Fruit fly (Drosophila melanogaster) whole organism, embryonic: ENCODE data around the gene CG31675.
A peak's percentile ranks its signal among the peaks of the same experiment; 100 is the strongest.

Experiments
- ATbp ChIP-seq: fragments of 200-800 bp; sonication (Bioruptor generic); optimal IDR thresholded peaks from 2 replicates; lab custom pipeline; 2017; ENCODE audit warnings: missing biosample characterization, mild to moderate bottlenecking, missing genetic modification characterization, missing genetic modification reagents
- Aef1 ChIP-seq: fragments of 200-800 bp; sonication (Bioruptor generic); IDR thresholded peaks from 3 replicates; pipeline ENCODE4 v1.3.6; 2022; ENCODE audit warnings: missing biosample characterization, missing genetic modification characterization
- Atf3 ChIP-seq: fragments of 200-800 bp; sonication (Bioruptor generic); optimal IDR thresholded peaks from 3 replicates; lab custom pipeline; 2016; ENCODE audit warnings: missing biosample characterization, missing genetic modification characterization
- B-H1 ChIP-seq: fragments of 200-800 bp; sonication (Bioruptor generic); IDR thresholded peaks from 3 replicates; pipeline ENCODE4 v1.3.6; 2022; ENCODE audit warnings: missing biosample characterization, missing genetic modification characterization
- Bteb2 ChIP-seq: fragments of 200-800 bp; sonication (Bioruptor generic); optimal IDR thresholded peaks from 2 replicates; lab custom pipeline; 2016; ENCODE audit warnings: missing biosample characterization, missing genetic modification characterization
- CG10147 ChIP-seq: fragments of 200-800 bp; sonication (Bioruptor generic); optimal IDR thresholded peaks from 2 replicates; lab custom pipeline; 2019; ENCODE audit warnings: missing biosample characterization, mild to moderate bottlenecking, missing genetic modification characterization, moderate library complexity
- CG10979 ChIP-seq: fragments of 200-800 bp; sonication (Bioruptor generic); optimal IDR thresholded peaks from 2 replicates; lab custom pipeline; 2018; ENCODE audit warnings: missing biosample characterization, mild to moderate bottlenecking, missing genetic modification characterization, moderate library complexity
- CG11456 ChIP-seq: fragments of 200-800 bp; sonication (Bioruptor generic); IDR thresholded peaks from 3 replicates; pipeline ENCODE4 v1.3.6; 2022; ENCODE audit warnings: missing biosample characterization, missing genetic modification characterization
- CG11560 ChIP-seq: fragments of 200-800 bp; sonication (Bioruptor generic); IDR thresholded peaks from 3 replicates; pipeline ENCODE4 v1.3.6; 2022; ENCODE audit warnings: missing biosample characterization, missing genetic modification characterization
- CG14965 ChIP-seq: fragments of 200-800 bp; sonication (Bioruptor generic); optimal IDR thresholded peaks from 2 replicates; lab custom pipeline; 2016; ENCODE audit warnings: missing biosample characterization, missing genetic modification characterization, borderline replicate concordance
- CG1602 ChIP-seq: fragments of 200-800 bp; sonication (Bioruptor generic); optimal IDR thresholded peaks from 3 replicates; lab custom pipeline; 2016; ENCODE audit warnings: missing biosample characterization, missing genetic modification characterization
- CG17186 ChIP-seq: fragments of 200-800 bp; sonication (Bioruptor generic); optimal IDR thresholded peaks from 3 replicates; lab custom pipeline; 2017; ENCODE audit warnings: missing biosample characterization, missing genetic modification reagents, missing genetic modification characterization
- CG31224 ChIP-seq: fragments of 200-800 bp; sonication (Bioruptor generic); IDR thresholded peaks from 2 replicates; pipeline ENCODE4 v1.3.6; 2022; ENCODE audit warnings: missing biosample characterization, missing genetic modification characterization
- CG32767 ChIP-seq: fragments of 200-800 bp; sonication (Bioruptor generic); IDR thresholded peaks from 2 replicates; pipeline ENCODE4 v1.3.6; 2022; ENCODE audit warnings: missing biosample characterization, missing genetic modification characterization
- CG3407 ChIP-seq: fragments of 200-800 bp; sonication (Bioruptor generic); optimal IDR thresholded peaks from 2 replicates; lab custom pipeline; 2018; ENCODE audit warnings: missing biosample characterization, mild to moderate bottlenecking, missing genetic modification characterization
- CG4404 ChIP-seq: fragments of 200-800 bp; sonication (Bioruptor generic); IDR thresholded peaks from 2 replicates; pipeline ENCODE4 v1.3.6; 2022; ENCODE audit warnings: missing biosample characterization, missing genetic modification characterization
- CG5180 ChIP-seq: fragments of 200-800 bp; sonication (Bioruptor generic); optimal IDR thresholded peaks from 3 replicates; lab custom pipeline; 2017; ENCODE audit warnings: missing biosample characterization, missing genetic modification characterization, mild to moderate bottlenecking, moderate library complexity, missing genetic modification reagents
- CG6272 ChIP-seq: fragments of 200-800 bp; sonication (Bioruptor generic); IDR thresholded peaks from 2 replicates; pipeline ENCODE4 v1.3.6; 2022; ENCODE audit warnings: missing biosample characterization, missing genetic modification characterization
- CG7839 ChIP-seq: fragments of 200-800 bp; sonication (Bioruptor generic); optimal IDR thresholded peaks from 3 replicates; lab custom pipeline; 2018; ENCODE audit warnings: missing biosample characterization, mild to moderate bottlenecking, missing genetic modification characterization, moderate library complexity
- CG7987 ChIP-seq: fragments of 200-800 bp; sonication (Bioruptor generic); optimal IDR thresholded peaks from 2 replicates; lab custom pipeline; 2018; ENCODE audit warnings: missing biosample characterization, mild to moderate bottlenecking, missing genetic modification characterization, moderate library complexity
- Camta ChIP-seq: fragments of 200-800 bp; sonication (Bioruptor generic); optimal IDR thresholded peaks from 2 replicates; lab custom pipeline; 2016; ENCODE audit warnings: missing biosample characterization, missing genetic modification characterization
- Dbx ChIP-seq: fragments of 200-800 bp; sonication (Bioruptor generic); IDR thresholded peaks from 3 replicates; pipeline ENCODE4 v1.3.6; 2022; ENCODE audit warnings: missing biosample characterization, missing genetic modification characterization
- ERR ChIP-seq: fragments of 200-800 bp; sonication (Bioruptor generic); optimal IDR thresholded peaks from 2 replicates; lab custom pipeline; 2016; ENCODE audit warnings: missing biosample characterization, missing genetic modification characterization
- HLHmδ ChIP-seq: fragments of 200-800 bp; sonication (Bioruptor generic); optimal IDR thresholded peaks from 2 replicates; lab custom pipeline; 2018; ENCODE audit warnings: missing biosample characterization, mild to moderate bottlenecking, missing genetic modification characterization, moderate library complexity
- MBD-R2 ChIP-seq: fragments of 200-800 bp; sonication (Bioruptor generic); IDR thresholded peaks from 2 replicates; pipeline ENCODE4 v1.3.6; 2022; ENCODE audit warnings: missing biosample characterization, missing genetic modification characterization
- NFAT ChIP-seq: fragments of 200-800 bp; sonication (Bioruptor generic); IDR thresholded peaks from 2 replicates; pipeline ENCODE4 v1.3.6; 2022; ENCODE audit warnings: missing biosample characterization, missing genetic modification characterization
- Side ChIP-seq: fragments of 200-800 bp; sonication (Bioruptor generic); optimal IDR thresholded peaks from 2 replicates; lab custom pipeline; 2016; ENCODE audit warnings: missing biosample characterization, missing genetic modification characterization
- Six4 ChIP-seq: fragments of 200-800 bp; sonication (Bioruptor generic); optimal IDR thresholded peaks from 2 replicates; lab custom pipeline; 2016; ENCODE audit warnings: missing biosample characterization, missing genetic modification characterization
- Spps ChIP-seq: fragments of 200-800 bp; sonication (Bioruptor generic); optimal IDR thresholded peaks from 2 replicates; lab custom pipeline; 2018; ENCODE audit warnings: missing biosample characterization, mild to moderate bottlenecking, missing genetic modification characterization
- Xrp1 ChIP-seq: fragments of 200-800 bp; sonication (Bioruptor generic); IDR thresholded peaks from 2 replicates; pipeline ENCODE4 v1.3.6; 2022; ENCODE audit warnings: missing biosample characterization, missing genetic modification characterization
- abd-A ChIP-seq: fragments of 200-800 bp; sonication (Bioruptor generic); optimal IDR thresholded peaks from 3 replicates; lab custom pipeline; 2019; ENCODE audit warnings: missing biosample characterization, mild to moderate bottlenecking, missing genetic modification characterization, moderate library complexity
- ara ChIP-seq: fragments of 200-800 bp; sonication (Bioruptor generic); IDR thresholded peaks from 2 replicates; pipeline ENCODE4 v1.3.6; 2022; ENCODE audit warnings: missing biosample characterization, missing genetic modification characterization
- bbx ChIP-seq: fragments of 200-800 bp; sonication (Bioruptor generic); IDR thresholded peaks from 2 replicates; pipeline ENCODE4 v1.3.6; 2022; ENCODE audit warnings: missing biosample characterization, missing genetic modification characterization; ENCODE audit not compliant: partially characterized antibody
- chinmo ChIP-seq: fragments of 200-800 bp; sonication (Bioruptor generic); IDR thresholded peaks from 4 replicates; pipeline ENCODE4 v1.3.6; 2022; ENCODE audit warnings: missing biosample characterization, missing genetic modification characterization; ENCODE audit not compliant: partially characterized antibody
- crol ChIP-seq: fragments of 200-800 bp; sonication (Bioruptor generic); IDR thresholded peaks from 2 replicates; pipeline ENCODE4 v1.3.6; 2022; ENCODE audit warnings: missing biosample characterization, missing genetic modification characterization
- crp ChIP-seq, 2 experiments: fragments of 200-800 bp; sonication (Bioruptor generic); optimal IDR thresholded peaks; 2 replicates in 1 of 2; 3 replicates in 1 of 2; lab custom pipeline; 2017; ENCODE audit warnings: missing biosample characterization in 2 of 2, missing genetic modification characterization in 2 of 2, mild to moderate bottlenecking in 1 of 2, moderate library complexity in 1 of 2
- dimm ChIP-seq: fragments of 200-800 bp; sonication (Bioruptor generic); IDR thresholded peaks from 2 replicates; pipeline ENCODE4 v1.3.6; 2022; ENCODE audit warnings: missing biosample characterization, missing genetic modification characterization
- esg ChIP-seq: fragments of 200-800 bp; sonication (Bioruptor generic); conservative IDR thresholded peaks from 2 replicates; pipeline ENCODE4 v1.3.6; 2022; ENCODE audit warnings: missing biosample characterization, missing genetic modification characterization
- ham ChIP-seq: fragments of 200-800 bp; sonication (Bioruptor generic); IDR thresholded peaks from 2 replicates; pipeline ENCODE4 v1.3.6; 2022; ENCODE audit warnings: missing biosample characterization, missing genetic modification characterization
- hb ChIP-seq: fragments of 200-800 bp; sonication (Bioruptor generic); IDR thresholded peaks from 3 replicates; pipeline ENCODE4 v1.3.6; 2022; ENCODE audit warnings: missing biosample characterization, missing genetic modification characterization; ENCODE audit not compliant: partially characterized antibody
- ind ChIP-seq: fragments of 200-800 bp; sonication (Bioruptor generic); optimal IDR thresholded peaks from 3 replicates; lab custom pipeline; 2016; ENCODE audit warnings: missing biosample characterization, missing genetic modification characterization
- jigr1 ChIP-seq: fragments of 200-800 bp; sonication (Bioruptor generic); IDR thresholded peaks from 3 replicates; pipeline ENCODE4 v1.3.6; 2022; ENCODE audit warnings: missing biosample characterization, missing genetic modification characterization
- klu ChIP-seq: fragments of 200-800 bp; sonication (Bioruptor generic); IDR thresholded peaks from 2 replicates; pipeline ENCODE4 v1.3.6; 2022; ENCODE audit warnings: missing biosample characterization, missing genetic modification characterization
- pita ChIP-seq: fragments of 200-800 bp; sonication (Bioruptor generic); optimal IDR thresholded peaks from 2 replicates; lab custom pipeline; 2017; ENCODE audit warnings: missing biosample characterization, mild to moderate bottlenecking, missing genetic modification characterization
- repo ChIP-seq: fragments of 200-800 bp; sonication (Bioruptor generic); optimal IDR thresholded peaks from 2 replicates; lab custom pipeline; 2016; ENCODE audit warnings: missing biosample characterization, missing genetic modification characterization
- sens ChIP-seq: fragments of 200-800 bp; sonication (Bioruptor generic); peaks from one replicate; lab custom pipeline; 2016; ENCODE audit warnings: missing biosample characterization, missing genetic modification characterization
- shn ChIP-seq: fragments of 200-800 bp; sonication (Bioruptor generic); optimal IDR thresholded peaks from 3 replicates; lab custom pipeline; 2016; ENCODE audit warnings: missing biosample characterization, missing genetic modification characterization
- tna ChIP-seq: fragments of 200-800 bp; sonication (Bioruptor generic); IDR thresholded peaks from 2 replicates; pipeline ENCODE4 v1.3.6; 2022; ENCODE audit warnings: missing biosample characterization, missing genetic modification characterization; ENCODE audit not compliant: partially characterized antibody
- ttk ChIP-seq: fragments of 200-800 bp; sonication (Bioruptor generic); IDR thresholded peaks from 2 replicates; pipeline ENCODE4 v2.1.2; 2022; ENCODE audit warnings: missing biosample characterization, missing genetic modification characterization
- tx ChIP-seq: fragments of 200-800 bp; sonication (Bioruptor generic); optimal IDR thresholded peaks from 2 replicates; lab custom pipeline; 2016; ENCODE audit warnings: missing biosample characterization, missing genetic modification characterization
- zen2 ChIP-seq: fragments of 200-800 bp; sonication (Bioruptor generic); IDR thresholded peaks from 3 replicates; pipeline ENCODE4 v1.3.6; 2022; ENCODE audit warnings: missing biosample characterization, missing genetic modification characterization; ENCODE audit not compliant: partially characterized antibody

The CG31675 gene

DNA sequence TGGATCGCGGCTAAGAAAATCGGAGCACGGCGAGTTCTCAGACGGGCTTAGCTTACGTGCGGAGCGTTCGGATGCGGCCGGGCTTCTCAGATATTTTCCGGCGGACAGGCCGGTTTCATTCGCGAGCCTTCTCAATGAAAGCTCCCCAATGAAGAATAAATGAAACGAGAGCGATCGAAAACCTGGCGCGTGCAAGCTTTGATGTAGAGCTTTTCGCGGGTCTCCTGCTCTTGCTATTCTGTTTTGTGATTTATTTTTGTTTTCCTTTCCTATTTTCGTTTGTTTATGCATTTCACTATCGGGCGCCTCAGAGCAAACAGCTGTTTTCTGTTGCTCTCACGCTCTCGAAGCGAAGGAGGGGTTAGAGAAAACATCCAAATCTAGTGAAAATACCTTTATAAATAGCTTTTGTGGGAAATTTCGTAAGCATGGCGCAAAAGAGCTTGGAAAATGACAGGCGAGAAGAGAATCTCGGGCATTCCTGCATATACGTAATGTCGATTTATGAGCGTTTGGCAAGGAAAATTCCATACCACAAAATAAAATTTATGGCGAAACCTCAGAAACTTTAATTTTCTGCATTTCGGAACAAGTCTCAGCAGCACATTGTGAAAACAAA is 18.4 kb downstream of the CG31675 start (continued):
- TF ChIP-seq repo (GFP tag; lab: Kevin White, UChicago) (no peak), hb (no peak), Xrp1 (GFP tag; lab: Robert Waterston, UW) (peak; percentile 29; the same call in 1 of the 2 replicates), CG5180 (no peak), ATbp (GFP tag; lab: Kevin White, UChicago) (no peak), CG10979 (tag; lab: Kevin White, UChicago) (no peak), CG6272 (GFP tag; lab: Robert Waterston, UW) (no peak), dimm (no peak), B-H1 (GFP tag; lab: Robert Waterston, UW) (no peak), crol (GFP tag; lab: Robert Waterston, UW) (0 out of 2 replicates have a peak, but pooled peaks have one; percentile 12), Camta (GFP tag; lab: Kevin White, UChicago) (no peak), abd-A (tag; lab: Kevin White, UChicago) (peak; percentile 44), sens (GFP tag; lab: Kevin White, UChicago) (no peak), Atf3 (GFP tag; lab: Kevin White, UChicago) (no peak), MBD-R2 (no peak), zen2 (GFP tag; lab: Robert Waterston, UW) (no peak), CG7987 (GFP tag; lab: Kevin White, UChicago) (no peak), HLHmδ (GFP tag; lab: Kevin White, UChicago) (no peak), CG1602 (GFP tag; lab: Kevin White, UChicago) (no peak), tx (GFP tag; lab: Kevin White, UChicago) (no peak), chinmo (GFP tag; lab: Robert Waterston, UW) (peak; percentile 90; the same call in 3 of the 4 replicates), crp (GFP tag; optimal IDR thresholded peaks at IDR 0.05; lab: Kevin White, UChicago) (peak in 1 of 2 experiments; percentile 61), ind (GFP tag; lab: Kevin White, UChicago) (no peak), pita (no peak), NFAT (GFP tag; lab: Robert Waterston, UW) (no peak), CG11560 (tag; lab: Robert Waterston, UW) (no peak), ERR (GFP tag; lab: Kevin White, UChicago) (peak; percentile 18), CG10147 (GFP tag; lab: Kevin White, UChicago) (no peak), Aef1 (no peak), bbx (GFP tag; lab: Robert Waterston, UW) (peak; percentile 32; the same call in 1 of the 2 replicates), klu (no peak), tna (no peak), CG11456 (GFP tag; lab: Robert Waterston, UW) (no peak), Spps (tag; lab: Kevin White, UChicago) (no peak), CG4404 (no peak), CG32767 (GFP tag; lab: Robert Waterston, UW) (no peak), Bteb2 (GFP tag; lab: Kevin White, UChicago) (no peak), jigr1 (GFP tag; lab: Robert Waterston, UW) (no peak), esg (GFP tag; lab: Robert Waterston, UW) (no peak), CG31224 (GFP tag; lab: Robert Waterston, UW) (no peak), Side (GFP tag; lab: Kevin White, UChicago) (no peak), Six4 (GFP tag; lab: Kevin White, UChicago) (no peak), ham (GFP tag; lab: Robert Waterston, UW) (no peak), CG3407 (GFP tag; lab: Kevin White, UChicago) (no peak), CG17186 (no peak), shn (GFP tag; lab: Kevin White, UChicago) (no peak), CG7839 (tag; lab: Kevin White, UChicago) (no peak), ttk (GFP tag; lab: Robert Waterston, UW) (no peak), ara (no peak), Dbx (GFP tag; lab: Robert Waterston, UW) (0 out of 3 replicates have a peak, but pooled peaks have one; percentile 22), CG14965 (no peak)
